Worm (Caenorhabditis elegans): ENCODE data around the gene irld-14.

ce11 chrV:15014164-15014563 lies 17.8 kb downstream of the irld-14 start, which contains the start of gene obr-2:
- TF ChIP-seq W03F9.2 (tag; optimal IDR thresholded peaks at IDR 0.05), result no peak
- TF ChIP-seq dao-5 (tag; optimal IDR thresholded peaks at IDR 0.05), result no peak
